Fruit fly (Drosophila melanogaster): Measurements from ENCODE around the gene Or7a.

Or7a gene

DNA sequence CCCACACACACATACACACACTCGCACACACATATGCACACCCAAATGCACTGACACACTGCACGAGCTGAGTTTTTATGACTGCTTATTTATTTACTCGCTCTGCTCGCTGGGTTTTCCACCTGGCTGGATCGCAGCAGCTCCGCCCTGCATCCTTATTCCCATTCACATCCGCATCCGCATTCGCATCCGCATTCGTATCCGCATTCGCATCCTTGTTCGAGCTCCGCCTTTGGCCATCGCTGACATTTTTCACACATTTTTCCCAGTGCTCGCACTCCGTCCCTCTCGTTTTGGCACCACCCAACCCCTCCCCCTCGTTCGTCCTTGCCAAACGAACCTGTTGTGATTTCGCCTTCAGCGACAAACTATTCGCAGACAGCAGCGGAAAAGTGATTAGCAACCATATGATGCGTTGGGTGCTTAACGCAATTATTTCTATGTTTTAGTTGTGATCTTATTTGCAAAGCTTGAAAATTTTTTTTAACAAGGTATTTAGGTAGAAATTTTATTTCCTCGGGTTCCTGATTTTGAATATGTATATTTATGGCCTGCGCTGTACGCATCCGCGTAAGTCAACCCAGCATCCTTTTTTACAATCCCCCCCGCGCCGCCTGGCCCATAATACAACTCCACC, 45.7 kb upstream of the Or7a start (continued):
- TF ChIP-seq Vsx2 (GFP tag; optimal IDR thresholded peaks at IDR 0.05; ENCODE audit: partially characterized antibody) (no peak), dsf (GFP tag; optimal IDR thresholded peaks at IDR 0.05; ENCODE audit: borderline replicate concordance) (no peak), jim (GFP tag; optimal IDR thresholded peaks at IDR 0.05) (no peak), Dif (GFP tag; optimal IDR thresholded peaks at IDR 0.05; ENCODE audit: partially characterized antibody) (no peak), Hr83 (GFP tag; optimal IDR thresholded peaks at IDR 0.05; ENCODE audit: poor library complexity, severe bottlenecking) (no peak), fru (GFP tag; optimal IDR thresholded peaks at IDR 0.05) (peak; percentile 40)

DNA sequence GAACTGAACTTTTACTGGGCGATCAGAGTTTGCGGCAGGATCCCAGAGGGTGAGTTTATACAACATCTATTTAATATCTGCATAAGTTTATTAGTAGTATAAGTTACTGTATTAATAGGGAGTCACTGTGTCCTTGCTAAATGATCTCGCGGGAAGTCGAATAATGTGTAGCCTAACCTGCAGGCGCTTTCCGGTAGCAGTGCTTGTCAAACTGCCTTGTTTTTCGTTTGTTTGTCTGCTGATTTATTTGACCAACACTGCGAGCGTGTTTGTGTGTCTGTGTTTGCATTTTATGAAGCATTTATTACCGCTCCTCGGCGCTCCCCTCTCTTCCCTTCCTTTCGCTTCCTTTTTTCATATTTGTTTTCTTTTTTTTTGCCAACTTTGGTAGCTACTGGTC, 45.1 kb upstream of the Or7a start:
- TF ChIP-seq foxo (GFP tag; optimal IDR thresholded peaks at IDR 0.05) (no peak), HLH106 (tag; optimal IDR thresholded peaks at IDR 0.05) (no peak), Abd-B (GFP tag; optimal IDR thresholded peaks at IDR 0.05) (no peak), Myc (optimal IDR thresholded peaks at IDR 0.05) (peak; percentile 85)

dm6 chrX:8207054-8207453, 41.5 kb upstream of the Or7a start:
- TF ChIP-seq Rel (GFP tag; optimal IDR thresholded peaks at IDR 0.05) (no peak), Rel (tag; optimal IDR thresholded peaks at IDR 0.05) (no peak), psq (GFP tag; optimal IDR thresholded peaks at IDR 0.05) (no peak), jim (GFP tag; optimal IDR thresholded peaks at IDR 0.05) (no peak), Hnf4 (GFP tag; optimal IDR thresholded peaks at IDR 0.05) (no peak), tai (GFP tag; optimal IDR thresholded peaks at IDR 0.05) (no peak), rgr (GFP tag; optimal IDR thresholded peaks at IDR 0.05) (peak; percentile 1), Myc (optimal IDR thresholded peaks at IDR 0.05) (no peak), sv (GFP tag; optimal IDR thresholded peaks at IDR 0.05) (no peak), foxo (GFP tag; optimal IDR thresholded peaks at IDR 0.05) (peak in 1 of 2 experiments; percentile 7), ey (GFP tag; optimal IDR thresholded peaks at IDR 0.05) (peak; percentile 11), h (GFP tag; optimal IDR thresholded peaks at IDR 0.05) (no peak)

DNA sequence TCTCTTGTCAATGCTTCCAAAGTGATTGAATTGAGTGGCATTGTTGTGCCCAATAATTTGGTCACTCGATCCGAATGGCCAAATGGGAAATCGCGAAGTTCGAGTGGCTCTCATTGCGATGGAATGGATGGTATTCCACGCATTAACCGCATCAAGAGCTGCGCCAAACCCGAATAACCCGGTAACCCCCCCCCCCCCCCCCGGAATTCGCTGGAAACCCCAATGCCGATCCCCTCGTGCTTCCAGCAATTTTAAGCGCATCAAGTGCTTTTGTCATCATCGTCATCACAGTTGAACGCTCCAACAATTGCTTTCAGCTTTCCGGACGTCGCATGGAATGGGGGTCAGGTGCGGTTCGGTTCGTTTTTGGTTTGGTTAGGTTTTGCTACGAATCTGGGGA, 41.1 kb upstream of the Or7a start:
- TF ChIP-seq Dfd (GFP tag; optimal IDR thresholded peaks at IDR 0.05) (peak; percentile 62), OdsH (GFP tag; optimal IDR thresholded peaks at IDR 0.05) (no peak), dsf (GFP tag; optimal IDR thresholded peaks at IDR 0.05; ENCODE audit: borderline replicate concordance) (no peak), Jra (GFP tag; optimal IDR thresholded peaks at IDR 0.05) (no peak), Mio (GFP tag; optimal IDR thresholded peaks at IDR 0.05) (no peak)

DNA sequence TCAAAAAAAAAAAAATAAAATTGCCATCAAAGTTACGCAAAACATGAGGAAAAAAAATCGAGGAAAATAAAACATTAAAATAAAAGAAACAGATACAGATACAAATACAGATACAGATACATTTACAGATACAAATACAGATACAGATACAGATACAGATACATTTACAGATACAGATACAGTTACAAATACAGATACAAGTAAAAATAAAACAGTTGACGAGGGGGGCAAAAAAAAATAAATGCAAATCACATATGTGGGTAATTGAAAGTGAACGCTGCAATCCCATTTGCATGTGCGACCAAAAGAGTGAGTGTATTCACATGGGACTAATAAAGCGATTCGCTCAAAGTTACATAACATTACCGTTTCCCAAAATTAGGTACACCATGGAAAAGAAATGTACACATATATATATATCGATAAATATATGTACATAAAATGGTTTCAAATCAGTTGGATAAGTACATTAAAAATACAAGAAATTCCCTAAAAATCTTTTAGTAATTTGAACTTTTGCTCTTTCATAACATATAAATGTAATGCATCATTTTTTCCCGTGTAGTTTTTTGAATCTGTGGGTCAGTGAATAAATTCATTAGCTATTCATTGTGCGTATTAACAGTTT, 40.2 kb upstream of the Or7a start:
- TF ChIP-seq tai (GFP tag; optimal IDR thresholded peaks at IDR 0.05): no peak
- TF ChIP-seq Mio (GFP tag; optimal IDR thresholded peaks at IDR 0.05): no peak
- no peak for TF ChIP-seq Dfd (GFP tag; optimal IDR thresholded peaks at IDR 0.05)
- TF ChIP-seq foxo (GFP tag; optimal IDR thresholded peaks at IDR 0.05): peak in 1 of 2 experiments; percentile 23
- TF ChIP-seq Hr78 (GFP tag; optimal IDR thresholded peaks at IDR 0.05): no peak

DNA sequence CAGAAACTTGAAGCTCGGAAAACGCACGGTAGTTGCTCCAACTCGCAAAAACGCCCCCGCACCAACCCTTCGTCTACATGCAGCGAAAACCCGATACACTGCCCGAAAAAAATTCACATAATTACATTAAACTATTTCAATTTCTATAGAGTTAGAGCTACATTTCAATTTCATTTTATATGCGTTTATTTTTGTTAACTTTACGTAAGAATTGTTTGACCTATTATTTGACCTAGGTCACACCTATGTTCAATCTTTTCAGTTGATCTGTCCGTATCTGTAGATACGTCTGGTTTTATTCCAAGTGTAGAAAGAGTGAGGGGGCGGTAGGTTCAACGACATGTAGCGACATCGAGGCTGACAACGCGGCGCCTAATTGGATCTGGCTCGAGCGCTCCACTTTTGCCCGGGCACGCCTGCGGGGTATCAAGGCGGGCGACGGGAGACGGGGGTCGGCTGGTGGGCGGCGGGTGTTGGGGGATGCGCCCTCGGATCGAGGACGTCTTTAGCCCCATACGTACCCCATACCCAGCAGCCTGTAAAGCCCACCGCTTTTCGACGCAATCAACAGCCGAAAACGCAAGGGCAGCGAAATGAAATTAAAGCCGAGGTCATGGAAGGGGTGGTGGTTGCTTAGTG, 37.3 kb upstream of the Or7a start:
- TF ChIP-seq OdsH (GFP tag; optimal IDR thresholded peaks at IDR 0.05) (no peak), Dfd (GFP tag; optimal IDR thresholded peaks at IDR 0.05) (peak; percentile 93), psq (GFP tag; optimal IDR thresholded peaks at IDR 0.05) (no peak), jim (GFP tag; optimal IDR thresholded peaks at IDR 0.05) (no peak), lola (GFP tag; optimal IDR thresholded peaks at IDR 0.05) (no peak), fru (GFP tag; optimal IDR thresholded peaks at IDR 0.05) (peak; percentile 8)

- TF ChIP-seq Rel (GFP tag; optimal IDR thresholded peaks at IDR 0.05): no peak
- peak; percentile 94 for TF ChIP-seq Rel (tag; optimal IDR thresholded peaks at IDR 0.05)
- TF ChIP-seq Myc (optimal IDR thresholded peaks at IDR 0.05): no peak
- no peak for TF ChIP-seq sage (GFP tag; optimal IDR thresholded peaks at IDR 0.05)
- TF ChIP-seq psq (GFP tag; optimal IDR thresholded peaks at IDR 0.05): peak; percentile 3
- TF ChIP-seq Hr78 (GFP tag; optimal IDR thresholded peaks at IDR 0.05): no peak
- TF ChIP-seq CrebA (GFP tag; optimal IDR thresholded peaks at IDR 0.05; ENCODE audit: borderline replicate concordance): no peak
- TF ChIP-seq jim (GFP tag; optimal IDR thresholded peaks at IDR 0.05): no peak
- no peak for TF ChIP-seq CG32264 (GFP tag; optimal IDR thresholded peaks at IDR 0.05)
- TF ChIP-seq OdsH (GFP tag; optimal IDR thresholded peaks at IDR 0.05): no peak
- TF ChIP-seq usp (GFP tag; optimal IDR thresholded peaks at IDR 0.05): no peak
- TF ChIP-seq dsf (GFP tag; optimal IDR thresholded peaks at IDR 0.05; ENCODE audit: borderline replicate concordance): no peak
- no peak for TF ChIP-seq foxo (GFP tag; optimal IDR thresholded peaks at IDR 0.05)
- peak; percentile 19 for TF ChIP-seq h (GFP tag; optimal IDR thresholded peaks at IDR 0.05)
- peak; percentile 26 for TF ChIP-seq Sp1 (GFP tag; optimal IDR thresholded peaks at IDR 0.05)
- TF ChIP-seq lola (GFP tag; optimal IDR thresholded peaks at IDR 0.05): no peak
- no peak for TF ChIP-seq brk (GFP tag; optimal IDR thresholded peaks at IDR 0.05)
- TF ChIP-seq fru (GFP tag; optimal IDR thresholded peaks at IDR 0.05): no peak
- TF ChIP-seq Dif (GFP tag; optimal IDR thresholded peaks at IDR 0.05; ENCODE audit: partially characterized antibody): no peak
- no peak for TF ChIP-seq Hnf4 (GFP tag; optimal IDR thresholded peaks at IDR 0.05)
- no peak for TF ChIP-seq Hr83 (GFP tag; optimal IDR thresholded peaks at IDR 0.05; ENCODE audit: poor library complexity, severe bottlenecking)
- no peak for TF ChIP-seq br (GFP tag; optimal IDR thresholded peaks at IDR 0.05)
- no peak for TF ChIP-seq pan (optimal IDR thresholded peaks at IDR 0.05)
These were observed 33.5 kb upstream of the Or7a start for dm6 chrX:8198935-8199580.
